Fruit fly (Drosophila melanogaster): ENCODE data around the gene dmrt99B.

dmrt99B gene

DNA sequence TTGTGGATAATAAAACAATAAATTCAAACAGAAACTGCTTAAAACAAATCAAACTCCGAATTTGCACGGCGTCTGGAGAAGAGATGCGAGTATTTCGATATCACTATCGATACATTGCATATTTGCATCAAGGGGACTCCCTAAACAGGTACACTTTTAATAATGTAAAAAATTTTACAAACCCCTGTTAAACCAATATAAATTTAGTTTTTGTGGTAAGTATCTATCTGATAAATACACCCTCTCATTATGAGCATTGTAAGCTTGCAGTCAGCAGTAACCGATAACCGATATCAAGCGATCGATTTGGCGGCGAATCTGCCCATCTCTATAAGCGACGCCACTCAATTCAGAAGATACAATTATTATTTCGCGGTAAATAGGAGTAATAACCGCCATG lies 17.1 kb upstream of the dmrt99B start, which contains the start of the genes Bub3 and Cap-D2 (continued):
- TF ChIP-seq fd3F (GFP tag; optimal IDR thresholded peaks at IDR 0.05) (no peak), chif (GFP tag; optimal IDR thresholded peaks at IDR 0.05) (peak; percentile 71 to 79), klu (GFP tag; IDR thresholded peaks at IDR 0.05) (no peak; the same call in 1 of the 2 replicates), gcm2 (GFP tag; optimal IDR thresholded peaks at IDR 0.05) (peak; percentile 38), lmd (GFP tag; IDR thresholded peaks at IDR 0.05) (no peak), CG17912 (GFP tag; optimal IDR thresholded peaks at IDR 0.05) (no peak), B-H1 (GFP tag; IDR thresholded peaks at IDR 0.05) (peak; percentile 47; the same call in 2 of the 3 replicates), lola (GFP tag; optimal IDR thresholded peaks at IDR 0.05) (peak in 1 of 3 experiments; percentile 68), gsb-n (tag; optimal IDR thresholded peaks at IDR 0.05) (no peak), E2f2 (GFP tag; IDR thresholded peaks at IDR 0.05) (peak; percentile 77), hkb (optimal IDR thresholded peaks at IDR 0.05) (peak; percentile 12), hkb (GFP tag; IDR thresholded peaks at IDR 0.05) (peak; percentile 80), CG15073 (GFP tag; optimal IDR thresholded peaks at IDR 0.05) (no peak), pros (GFP tag; optimal IDR thresholded peaks at IDR 0.05) (no peak), amos (GFP tag; IDR thresholded peaks at IDR 0.05; ENCODE audit: partially characterized antibody) (peak; percentile 70), CG17612 (GFP tag; IDR thresholded peaks at IDR 0.05) (no peak), h (optimal IDR thresholded peaks at IDR 0.05) (no peak), CG11093 (GFP tag; IDR thresholded peaks at IDR 0.05) (peak; percentile 19; the same call in 1 of the 3 replicates), Rfx (GFP tag; IDR thresholded peaks at IDR 0.05) (peak; percentile 58), CG9817 (tag; optimal IDR thresholded peaks at IDR 0.05) (peak; percentile 75), Dad (GFP tag; optimal IDR thresholded peaks at IDR 0.05) (peak; percentile 65), Trl (optimal IDR thresholded peaks at IDR 0.05) (no peak), Trl (GFP tag; optimal IDR thresholded peaks at IDR 0.05) (peak; percentile 81), pho (GFP tag; optimal IDR thresholded peaks at IDR 0.05) (peak; percentile 77), tio (GFP tag; optimal IDR thresholded peaks at IDR 0.05) (no peak), Hey (tag; optimal IDR thresholded peaks at IDR 0.05) (no peak), BtbVII (GFP tag; optimal IDR thresholded peaks at IDR 0.05) (no peak), CG11696 (GFP tag; IDR thresholded peaks at IDR 0.05) (no peak), dmrt99B (tag; optimal IDR thresholded peaks at IDR 0.05) (no peak), slp2 (GFP tag; optimal IDR thresholded peaks at IDR 0.05) (peak; percentile 46), cad (GFP tag; optimal IDR thresholded peaks at IDR 0.05) (no peak), run (tag; optimal IDR thresholded peaks at IDR 0.05) (no peak), CG2116 (GFP tag; optimal IDR thresholded peaks at IDR 0.05) (peak; percentile 76), jumu (GFP tag; optimal IDR thresholded peaks at IDR 0.05) (peak; percentile 86), Side (GFP tag; optimal IDR thresholded peaks at IDR 0.05) (peak; percentile 79), CG16815 (GFP tag; optimal IDR thresholded peaks at IDR 0.05) (peak; percentile 11), mam (GFP tag; optimal IDR thresholded peaks at IDR 0.05) (peak; percentile 84), CG4707 (GFP tag; optimal IDR thresholded peaks at IDR 0.05) (no peak), schlank (tag; optimal IDR thresholded peaks at IDR 0.05) (no peak), CG33557 (GFP tag; optimal IDR thresholded peaks at IDR 0.05) (peak; percentile 46), Hr51 (GFP tag; optimal IDR thresholded peaks at IDR 0.05) (peak in 1 of 2 experiments; percentile 70), pfk (GFP tag; optimal IDR thresholded peaks at IDR 0.05) (no peak), CG13296 (GFP tag; optimal IDR thresholded peaks at IDR 0.05) (no peak), Hr3 (GFP tag; optimal IDR thresholded peaks at IDR 0.05) (peak; percentile 59), H15 (GFP tag; IDR thresholded peaks at IDR 0.05) (no peak), Stat92E (GFP tag; optimal IDR thresholded peaks at IDR 0.05) (no peak), CG9876 (GFP tag; optimal IDR thresholded peaks at IDR 0.05) (peak; percentile 56), row (GFP tag; IDR thresholded peaks at IDR 0.05) (peak; percentile 91), seq (GFP tag; IDR thresholded peaks at IDR 0.05) (peak; percentile 58), CG4424 (GFP tag; optimal IDR thresholded peaks at IDR 0.05) (peak; percentile 80), CG2889 (GFP tag; IDR thresholded peaks at IDR 0.05) (peak; percentile 60), CG31388 (GFP tag; optimal IDR thresholded peaks at IDR 0.05) (peak; percentile 64)

Measured in whole organism, embryonic.